Fruit fly (Drosophila melanogaster): Measurements from ENCODE around the gene CG9265.

Gene CG9265

DNA sequence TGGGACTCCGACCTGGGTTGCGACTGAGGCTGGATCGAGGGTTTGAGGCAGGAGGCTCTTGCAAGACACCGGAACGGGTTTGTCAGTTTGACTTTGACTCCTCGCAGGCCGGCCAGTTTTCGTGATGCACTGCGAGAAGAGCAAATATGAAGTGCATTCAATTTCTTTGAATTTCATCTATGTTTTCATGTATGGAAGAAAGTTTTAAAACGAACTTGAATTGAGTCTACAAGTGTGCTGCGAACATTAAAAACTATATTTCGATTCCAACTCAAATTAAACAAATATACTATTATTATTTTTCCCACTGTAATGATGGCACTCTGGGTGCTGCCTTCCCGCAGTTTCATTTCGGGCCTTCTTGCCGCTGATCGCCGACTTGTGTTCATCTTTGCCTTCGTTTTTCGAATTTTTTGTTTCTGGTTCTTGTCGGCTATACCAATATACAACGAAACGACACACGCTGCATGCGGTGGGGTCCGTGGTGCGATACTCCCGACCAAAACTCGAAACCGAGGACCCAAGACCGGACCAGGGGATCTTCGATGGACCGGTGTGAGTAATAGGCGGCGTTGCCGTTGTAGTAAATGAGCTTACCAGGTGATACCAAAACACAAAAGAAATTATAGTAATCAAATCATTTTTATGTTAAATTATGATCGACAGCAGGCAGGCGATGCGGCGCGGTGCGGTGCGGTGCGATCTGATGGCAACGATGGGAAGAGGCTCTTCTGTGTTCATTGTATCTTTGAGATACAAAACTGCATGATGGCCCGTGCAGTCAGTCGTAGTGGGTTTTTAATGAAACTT is 61.8 kb downstream of the CG9265 start (continued):
- TF ChIP-seq cwo (GFP tag; optimal IDR thresholded peaks at IDR 0.05) (no peak), pho (GFP tag; optimal IDR thresholded peaks at IDR 0.05) (no peak), CG8765 (GFP tag; IDR thresholded peaks at IDR 0.05) (peak; percentile 86), CG8924 (tag; optimal IDR thresholded peaks at IDR 0.05) (peak; percentile 83), CG1529 (GFP tag; optimal IDR thresholded peaks at IDR 0.05) (peak; percentile 75), sens (GFP tag) (peak; percentile 98), CG13287 (GFP tag; IDR thresholded peaks at IDR 0.05; ENCODE audit: partially characterized antibody) (no peak), E2f1 (GFP tag; IDR thresholded peaks at IDR 0.05) (peak; percentile 61), tup (GFP tag; optimal IDR thresholded peaks at IDR 0.05) (peak; percentile 39), B-H1 (GFP tag; IDR thresholded peaks at IDR 0.05) (peak; percentile 65), CG13123 (GFP tag; optimal IDR thresholded peaks at IDR 0.05) (peak; percentile 58), CG18764 (GFP tag; optimal IDR thresholded peaks at IDR 0.05) (peak; percentile 66), CG12236 (GFP tag; optimal IDR thresholded peaks at IDR 0.05) (peak; percentile 62), CG2712 (tag; optimal IDR thresholded peaks at IDR 0.05) (peak; percentile 94), CG12071 (GFP tag; optimal IDR thresholded peaks at IDR 0.05) (peak; percentile 37), tna (GFP tag; IDR thresholded peaks at IDR 0.05; ENCODE audit: partially characterized antibody) (no peak), CG10274 (GFP tag; optimal IDR thresholded peaks at IDR 0.05) (peak; percentile 19), C15 (GFP tag; IDR thresholded peaks at IDR 0.05) (no peak), CG32767 (GFP tag; IDR thresholded peaks at IDR 0.05) (peak; percentile 75), chif (GFP tag; optimal IDR thresholded peaks at IDR 0.05) (peak; percentile 56 to 88), Dip3 (GFP tag; optimal IDR thresholded peaks at IDR 0.05) (no peak), dm (GFP tag; optimal IDR thresholded peaks at IDR 0.05) (peak; percentile 35), prd (optimal IDR thresholded peaks at IDR 0.05) (no peak), prd (GFP tag; IDR thresholded peaks at IDR 0.05) (peak; percentile 95), CG32772 (GFP tag; IDR thresholded peaks at IDR 0.05) (peak; percentile 80), sc (optimal IDR thresholded peaks at IDR 0.05) (no peak), sc (GFP tag; optimal IDR thresholded peaks at IDR 0.05) (peak; percentile 77), lov (optimal IDR thresholded peaks at IDR 0.05) (no peak), lov (GFP tag; IDR thresholded peaks at IDR 0.05) (peak; percentile 91), gsb-n (tag; optimal IDR thresholded peaks at IDR 0.05) (peak; percentile 87), Elba2 (GFP tag; optimal IDR thresholded peaks at IDR 0.05) (peak; percentile 81), ase (GFP tag; IDR thresholded peaks at IDR 0.05) (peak; percentile 34; the same call in 1 of the 3 replicates), CG10321 (GFP tag; IDR thresholded peaks at IDR 0.05) (peak; percentile 13; the same call in 1 of the 2 replicates), CG17359 (tag; optimal IDR thresholded peaks at IDR 0.05) (peak; percentile 78), MBD-R2 (GFP tag; IDR thresholded peaks at IDR 0.05) (peak; percentile 24; the same call in 1 of the 2 replicates), Lpt (GFP tag; optimal IDR thresholded peaks at IDR 0.05) (no peak), Pdp1 (GFP tag; optimal IDR thresholded peaks at IDR 0.05) (peak; percentile 68 to 79), CG30020 (tag; optimal IDR thresholded peaks at IDR 0.05) (peak; percentile 39), CG8089 (GFP tag; optimal IDR thresholded peaks at IDR 0.05) (peak; percentile 69), kni (GFP tag; optimal IDR thresholded peaks at IDR 0.05) (peak; percentile 56), sr (GFP tag; IDR thresholded peaks at IDR 0.05) (no peak), dan (GFP tag; IDR thresholded peaks at IDR 0.05) (peak; percentile 80), CG5180 (GFP tag; optimal IDR thresholded peaks at IDR 0.05) (peak; percentile 39), CG15011 (GFP tag; optimal IDR thresholded peaks at IDR 0.05) (peak; percentile 18), CG10565 (GFP tag; optimal IDR thresholded peaks at IDR 0.05) (peak; percentile 41), Spps (tag; optimal IDR thresholded peaks at IDR 0.05) (peak; percentile 90), sima (GFP tag; optimal IDR thresholded peaks at IDR 0.05) (peak; percentile 50), CG1603 (tag; optimal IDR thresholded peaks at IDR 0.05) (peak; percentile 90), lmd (GFP tag; IDR thresholded peaks at IDR 0.05) (peak; percentile 70), repo (GFP tag; optimal IDR thresholded peaks at IDR 0.05) (peak; percentile 77)

Data from whole organism, embryonic.